Worm (Caenorhabditis elegans): ENCODE measurements around the gene med-1.

Gene med-1

ce11 chrX:12449262-12449942 is 19.0 kb downstream of the med-1 start, which contains the start of gene T18D3.6:
Gene T18D3.6 (plus strand): TSS chrX:12449892.
- no peak for TF ChIP-seq lin-39 (tag; optimal IDR thresholded peaks at IDR 0.05)
- TF ChIP-seq nhr-25 (tag; optimal IDR thresholded peaks at IDR 0.05), result peak; percentile 9
- TF ChIP-seq fos-1 (tag; optimal IDR thresholded peaks at IDR 0.05), result peak; percentile 33

ce11 chrX:12451258-12451657 is 20.8 kb downstream of the med-1 start:
- TF ChIP-seq dmd-4 (tag; optimal IDR thresholded peaks at IDR 0.05) (no peak), nhr-11 (tag; optimal IDR thresholded peaks at IDR 0.05) (no peak), skn-1 (tag; optimal IDR thresholded peaks at IDR 0.05) (no peak), unc-39 (tag; optimal IDR thresholded peaks at IDR 0.05) (no peak), nhr-77 (tag; optimal IDR thresholded peaks at IDR 0.05) (no peak), ztf-1 (GFP tag; conservative IDR thresholded peaks at IDR 0.05) (no peak), lin-13 (GFP tag; optimal IDR thresholded peaks at IDR 0.05) (no peak), blmp-1 (tag; optimal IDR thresholded peaks at IDR 0.05; ENCODE audit: insufficient read depth) (no peak), nhr-21 (tag; optimal IDR thresholded peaks at IDR 0.05) (no peak), nhr-6 (tag; optimal IDR thresholded peaks at IDR 0.05) (no peak), lsy-2 (tag; optimal IDR thresholded peaks at IDR 0.05) (no peak), aly-2 (tag; optimal IDR thresholded peaks at IDR 0.05) (no peak)

ce11 chrX:12452143-12452570 is 21.7 kb downstream of the med-1 start:
- TF ChIP-seq lsy-2 (tag; optimal IDR thresholded peaks at IDR 0.05), result peak; percentile 22 to 40
- no peak for TF ChIP-seq snpc-4 (tag; optimal IDR thresholded peaks at IDR 0.05)
- no peak for TF ChIP-seq zag-1 (tag; optimal IDR thresholded peaks at IDR 0.05)
- TF ChIP-seq nhr-11 (tag; optimal IDR thresholded peaks at IDR 0.05), result no peak
- no peak for TF ChIP-seq peb-1 (tag; optimal IDR thresholded peaks at IDR 0.05)
- TF ChIP-seq elt-3 (tag; optimal IDR thresholded peaks at IDR 0.05), result no peak
- TF ChIP-seq nhr-12 (tag; optimal IDR thresholded peaks at IDR 0.05), result no peak
- TF ChIP-seq unc-62 (GFP tag; optimal IDR thresholded peaks at IDR 0.05), result no peak
- TF ChIP-seq nhr-237 (tag; optimal IDR thresholded peaks at IDR 0.05), result no peak
- no peak for TF ChIP-seq crh-2 (tag; optimal IDR thresholded peaks at IDR 0.05)
- no peak for TF ChIP-seq blmp-1 (tag; optimal IDR thresholded peaks at IDR 0.05; ENCODE audit: insufficient read depth)
- no peak for TF ChIP-seq ceh-82 (tag; optimal IDR thresholded peaks at IDR 0.05)
- TF ChIP-seq sem-4 (tag; optimal IDR thresholded peaks at IDR 0.05), result peak; percentile 28
- no peak for TF ChIP-seq unc-39 (tag; optimal IDR thresholded peaks at IDR 0.05)
- TF ChIP-seq gmeb-1 (tag; optimal IDR thresholded peaks at IDR 0.05), result no peak
- TF ChIP-seq mbf-1 (tag; optimal IDR thresholded peaks at IDR 0.05), result no peak
- TF ChIP-seq ztf-1 (GFP tag; conservative IDR thresholded peaks at IDR 0.05), result no peak
- TF ChIP-seq nhr-77 (tag; optimal IDR thresholded peaks at IDR 0.05), result no peak
- peak; percentile 35 for TF ChIP-seq C34F6.9 (tag; optimal IDR thresholded peaks at IDR 0.05)
- TF ChIP-seq nhr-21 (tag; optimal IDR thresholded peaks at IDR 0.05), result no peak
- TF ChIP-seq mdl-1 (tag; optimal IDR thresholded peaks at IDR 0.05), result no peak
- no peak for TF ChIP-seq lin-11 (tag; optimal IDR thresholded peaks at IDR 0.05)
- no peak for TF ChIP-seq alr-1 (tag; optimal IDR thresholded peaks at IDR 0.05)
- TF ChIP-seq dmd-4 (tag; optimal IDR thresholded peaks at IDR 0.05), result no peak
- TF ChIP-seq nhr-10 (tag; optimal IDR thresholded peaks at IDR 0.05), result no peak
- TF ChIP-seq ama-1 (optimal IDR thresholded peaks at IDR 0.05), result no peak
- peak; percentile 3 for TF ChIP-seq sma-9 (GFP tag; optimal IDR thresholded peaks at IDR 0.05)
- no peak for TF ChIP-seq sma-9 (tag; optimal IDR thresholded peaks at IDR 0.05)
- TF ChIP-seq skn-1 (tag; optimal IDR thresholded peaks at IDR 0.05), result no peak
- no peak for TF ChIP-seq nhr-23 (tag; optimal IDR thresholded peaks at IDR 0.05)
- peak; percentile 31 for TF ChIP-seq fos-1 (tag; optimal IDR thresholded peaks at IDR 0.05)
- TF ChIP-seq ztf-4 (tag; optimal IDR thresholded peaks at IDR 0.05), result no peak
- TF ChIP-seq nhr-25 (tag; optimal IDR thresholded peaks at IDR 0.05), result no peak
- TF ChIP-seq sma-3 (GFP tag; optimal IDR thresholded peaks at IDR 0.05), result no peak
- TF ChIP-seq egl-27 (tag; optimal IDR thresholded peaks at IDR 0.05), result no peak
- TF ChIP-seq F13H6.1 (tag; optimal IDR thresholded peaks at IDR 0.05), result peak; percentile 47
- no peak for TF ChIP-seq ceh-16 (tag; optimal IDR thresholded peaks at IDR 0.05)
- TF ChIP-seq unc-55 (GFP tag; optimal IDR thresholded peaks at IDR 0.05), result peak; percentile 64
- TF ChIP-seq ztf-11 (tag; optimal IDR thresholded peaks at IDR 0.05), result no peak
- TF ChIP-seq elt-1 (tag; optimal IDR thresholded peaks at IDR 0.05), result no peak
- no peak for TF ChIP-seq lin-13 (GFP tag; optimal IDR thresholded peaks at IDR 0.05)
- no peak for TF ChIP-seq nhr-6 (tag; optimal IDR thresholded peaks at IDR 0.05)
- no peak for TF ChIP-seq mab-5 (tag; optimal IDR thresholded peaks at IDR 0.05)
- no peak for TF ChIP-seq aly-2 (tag; optimal IDR thresholded peaks at IDR 0.05)
- TF ChIP-seq nhr-129 (tag; optimal IDR thresholded peaks at IDR 0.05), result peak; percentile 60
- TF ChIP-seq R02D3.7 (tag; optimal IDR thresholded peaks at IDR 0.05), result no peak
- no peak for TF ChIP-seq lin-39 (tag; optimal IDR thresholded peaks at IDR 0.05)
- no peak for TF ChIP-seq ZK546.5 (tag; optimal IDR thresholded peaks at IDR 0.05)
